Fruit fly (Drosophila melanogaster) whole organism, prepupa: ENCODE results near the gene Trmt112.

ENCODE experiments used
- CG11762 ChIP-seq: fragments of 200-800 bp; sonication (Bioruptor generic); optimal IDR thresholded peaks from 3 replicates; lab custom pipeline; 2016; ENCODE audit warnings: missing biosample characterization, missing genetic modification characterization; ENCODE audit not compliant: insufficient read depth
- CG6163 ChIP-seq: fragments of 200-800 bp; sonication (Bioruptor generic); IDR thresholded peaks from 3 replicates; pipeline ENCODE4 v1.3.6; 2022; ENCODE audit warnings: missing biosample characterization, missing genetic modification characterization
- CG6792 ChIP-seq: fragments of 200-800 bp; sonication (Bioruptor generic); optimal IDR thresholded peaks from 3 replicates; lab custom pipeline; 2016; ENCODE audit warnings: missing biosample characterization, missing genetic modification characterization
- Hr39 ChIP-seq: fragments of 200-800 bp; sonication (Bioruptor generic); optimal IDR thresholded peaks from 2 replicates; lab custom pipeline; 2016; ENCODE audit warnings: missing biosample characterization, missing genetic modification characterization
- Sox15 ChIP-seq: fragments of 200-800 bp; sonication (Bioruptor generic); optimal IDR thresholded peaks from 3 replicates; lab custom pipeline; 2016; ENCODE audit warnings: missing biosample characterization, missing genetic modification characterization
- eg ChIP-seq: fragments of 200-800 bp; sonication (Bioruptor generic); IDR thresholded peaks from 3 replicates; pipeline ENCODE4 v1.3.6; 2022; ENCODE audit warnings: missing biosample characterization, missing genetic modification characterization
- vri ChIP-seq: fragments of 200-800 bp; sonication (Bioruptor generic); optimal IDR thresholded peaks from 3 replicates; lab custom pipeline; 2016; ENCODE audit warnings: missing biosample characterization, mild to moderate bottlenecking, missing genetic modification characterization

DNA sequence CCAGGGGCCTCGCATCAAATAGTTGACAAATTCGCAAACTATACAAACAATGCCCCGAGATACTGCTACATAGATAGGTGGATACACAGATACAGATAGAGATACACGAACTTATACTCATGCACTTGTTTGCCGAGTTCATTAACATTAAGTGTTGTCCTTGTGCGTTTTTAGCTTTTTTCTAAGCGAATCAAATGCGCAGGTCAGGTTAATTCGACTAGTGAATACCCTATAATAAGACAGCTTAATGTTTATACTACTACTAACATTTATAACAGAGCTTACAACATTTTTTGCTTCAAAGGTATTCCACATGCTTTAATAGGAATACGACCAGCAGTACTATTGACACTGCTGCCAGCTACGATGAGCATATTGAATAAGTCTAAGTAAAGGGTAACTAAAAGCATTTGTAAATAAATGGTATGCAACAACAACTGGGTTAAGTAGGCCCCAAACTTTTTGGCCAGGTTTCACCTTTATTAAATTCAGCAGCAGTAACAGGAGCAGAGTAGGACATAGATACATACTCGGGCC, 24.9 kb upstream of the Trmt112 start:
- TF ChIP-seq eg = no peak
- TF ChIP-seq CG11762 (GFP tag; lab: Kevin White, UChicago) = no peak
- no peak for TF ChIP-seq vri
- 0 out of 3 replicates have a peak, but pooled peaks have one; percentile 10 for TF ChIP-seq CG6163 (GFP tag; lab: Robert Waterston, UW)
- TF ChIP-seq Sox15 (GFP tag; lab: Kevin White, UChicago) = no peak
- TF ChIP-seq Hr39 (GFP tag; lab: Kevin White, UChicago) = no peak
- no peak for TF ChIP-seq CG6792 (GFP tag; lab: Kevin White, UChicago)
